Worm (Caenorhabditis elegans) whole organism, L2 larva: Measurements from ENCODE around the gene M01A8.1.

ENCODE experiments used
- Y55F3AM.14 ChIP-seq: fragments of 200-800 bp; sonication (Bioruptor generic); optimal IDR thresholded peaks from 2 replicates; lab custom pipeline; 2018; ENCODE audit warnings: mild to moderate bottlenecking, missing genetic modification characterization, missing compliant biosample characterization
- aly-2 ChIP-seq: fragments of 150-350 bp; optimal IDR thresholded peaks from 2 replicates; lab custom pipeline; 2014; ENCODE audit warnings: missing biosample characterization, missing genetic modification characterization
- elt-3 ChIP-seq: sonication (generic microtip); optimal IDR thresholded peaks from 2 replicates; lab custom pipeline; 2017; ENCODE audit warnings: missing biosample characterization, missing genetic modification characterization
- lin-11 ChIP-seq: fragments of 150-350 bp; sonication (generic microtip); optimal IDR thresholded peaks from 2 replicates; lab custom pipeline; 2014; ENCODE audit warnings: missing biosample characterization, missing genetic modification characterization, inconsistent platforms, mixed read lengths
- lin-13 ChIP-seq: fragments of 150-350 bp; optimal IDR thresholded peaks from 2 replicates; lab custom pipeline; 2014; ENCODE audit warnings: missing biosample characterization, missing genetic modification reagents, missing genetic modification characterization
- mab-5 ChIP-seq: fragments of 150-350 bp; optimal IDR thresholded peaks from 2 replicates; lab custom pipeline; 2014; ENCODE audit warnings: missing biosample characterization, missing genetic modification characterization
- nhr-237 ChIP-seq: fragments of 150-350 bp; optimal IDR thresholded peaks from 2 replicates; lab custom pipeline; 2014; ENCODE audit warnings: missing biosample characterization, missing genetic modification characterization
- nhr-77 ChIP-seq: fragments of 150-350 bp; optimal IDR thresholded peaks from 2 replicates; lab custom pipeline; 2014; ENCODE audit warnings: missing biosample characterization, missing genetic modification characterization
- sma-9 ChIP-seq, 2 experiments: fragments of 150-350 bp in 1 of 2; sonication (generic microtip) in 1 of 2; optimal IDR thresholded peaks; 2 replicates each; lab custom pipeline; 2014 to 2016; ENCODE audit warnings: missing genetic modification characterization in 2 of 2, mild to moderate bottlenecking in 1 of 2, missing biosample characterization in 1 of 2, missing compliant biosample characterization in 1 of 2, missing genetic modification reagents in 1 of 2, moderate library complexity in 1 of 2
- snpc-4 ChIP-seq: fragments of 150-350 bp; optimal IDR thresholded peaks from 2 replicates; lab custom pipeline; 2014; ENCODE audit warnings: missing biosample characterization, missing genetic modification characterization
- unc-62 ChIP-seq: fragments of 150-350 bp; optimal IDR thresholded peaks from 2 replicates; lab custom pipeline; 2014; ENCODE audit warnings: missing biosample characterization, missing genetic modification reagents, missing genetic modification characterization
- ztf-4 ChIP-seq: fragments of 150-350 bp; optimal IDR thresholded peaks from 2 replicates; lab custom pipeline; 2014; ENCODE audit warnings: missing biosample characterization, missing genetic modification characterization

ce11 chrIII:9231173-9231572 lies 25.9 kb upstream of the M01A8.1 start, which contains the start of gene T23G5.3:
- no peak for TF ChIP-seq ztf-4 (tag; lab: Kevin White, UChicago)
- no peak for TF ChIP-seq nhr-77 (tag; lab: Kevin White, UChicago)
- no peak for TF ChIP-seq lin-13 (GFP tag; lab: Kevin White, UChicago)
- no peak for TF ChIP-seq Y55F3AM.14 (GFP tag; lab: Kevin White, UChicago)
- no peak for TF ChIP-seq snpc-4 (tag; lab: Kevin White, UChicago)
- no peak for TF ChIP-seq elt-3 (tag; lab: Kevin White, UChicago)
- no peak for TF ChIP-seq sma-9 (GFP tag; optimal IDR thresholded peaks at IDR 0.05; lab: Kevin White, UChicago)
- no peak for TF ChIP-seq sma-9 (tag; optimal IDR thresholded peaks at IDR 0.05; lab: Kevin White, UChicago)
- no peak for TF ChIP-seq mab-5 (tag; lab: Kevin White, UChicago)
- TF ChIP-seq nhr-237 (tag; lab: Kevin White, UChicago): no peak
- TF ChIP-seq lin-11 (tag; lab: Kevin White, UChicago): no peak
- no peak for TF ChIP-seq aly-2 (tag; lab: Kevin White, UChicago)
- TF ChIP-seq unc-62 (GFP tag; lab: Kevin White, UChicago): no peak
